Worm (Caenorhabditis elegans) whole organism, early embryonic: ENCODE measurements around the gene cua-1.

Experiments used
- B0310.2 ChIP-seq: sonication (generic microtip); optimal IDR thresholded peaks from 2 replicates; lab custom pipeline; 2016; ENCODE audit warnings: mild to moderate bottlenecking, missing genetic modification characterization, missing compliant biosample characterization
- F13C5.2 ChIP-seq: sonication (generic microtip); optimal IDR thresholded peaks from 2 replicates; lab custom pipeline; 2017; ENCODE audit warnings: mild to moderate bottlenecking, missing genetic modification characterization, inconsistent platforms, missing compliant biosample characterization
- aly-1 ChIP-seq: sonication (generic microtip); optimal IDR thresholded peaks from 2 replicates; lab custom pipeline; 2016; ENCODE audit warnings: missing genetic modification characterization, missing compliant biosample characterization
- ama-1 ChIP-seq: fragments of 150-350 bp; optimal IDR thresholded peaks from 2 replicates; lab custom pipeline; 2014
- ceh-13 ChIP-seq: fragments of 200-800 bp; sonication (Bioruptor generic); optimal IDR thresholded peaks from 2 replicates; lab custom pipeline; 2018; ENCODE audit warnings: mild to moderate bottlenecking, missing genetic modification characterization, missing compliant biosample characterization
- ceh-36 ChIP-seq: sonication (generic microtip); optimal IDR thresholded peaks from 2 replicates; lab custom pipeline; 2016; ENCODE audit warnings: missing genetic modification characterization, inconsistent platforms, missing compliant biosample characterization
- ets-7 ChIP-seq: sonication (generic microtip); optimal IDR thresholded peaks from 2 replicates; lab custom pipeline; 2016; ENCODE audit warnings: missing genotype, missing genetic modification characterization, missing compliant biosample characterization
- flt-1 ChIP-seq: fragments of 200-800 bp; sonication (Bioruptor generic); IDR thresholded peaks from 2 replicates; pipeline ENCODE4 v1.3.6; 2022; ENCODE audit warnings: missing genetic modification characterization, missing compliant biosample characterization
- hmbx-1 ChIP-seq: sonication (generic microtip); optimal IDR thresholded peaks from 2 replicates; lab custom pipeline; 2016; ENCODE audit warnings: mild to moderate bottlenecking, missing genetic modification characterization, missing compliant biosample characterization
- hmg-4 ChIP-seq: fragments of 200-800 bp; sonication (Bioruptor generic); optimal IDR thresholded peaks from 2 replicates; lab custom pipeline; 2018; ENCODE audit warnings: mild to moderate bottlenecking, missing genetic modification characterization, missing compliant biosample characterization
- hnd-1 ChIP-seq: sonication (generic microtip); optimal IDR thresholded peaks from 2 replicates; lab custom pipeline; 2016; ENCODE audit warnings: missing genetic modification characterization, missing compliant biosample characterization
- pes-1 ChIP-seq: fragments of 200-800 bp; sonication (Bioruptor generic); IDR thresholded peaks from 2 replicates; pipeline ENCODE4 v1.3.6; 2022; ENCODE audit warnings: missing genetic modification reagents, missing genetic modification characterization, missing compliant biosample characterization
- scrt-1 ChIP-seq: fragments of 200-800 bp; sonication (Bioruptor generic); IDR thresholded peaks from 2 replicates; pipeline ENCODE4 v1.3.6; 2022; ENCODE audit warnings: missing genetic modification characterization, missing compliant biosample characterization
- sea-1 ChIP-seq: fragments of 200-800 bp; sonication (Bioruptor generic); conservative IDR thresholded peaks from 2 replicates; pipeline ENCODE4 v1.3.6; 2022; ENCODE audit warnings: missing genetic modification characterization, missing compliant biosample characterization
- tbx-11 ChIP-seq: fragments of 200-800 bp; sonication (Bioruptor generic); IDR thresholded peaks from 2 replicates; pipeline ENCODE4 v1.3.6; 2022; ENCODE audit warnings: missing genetic modification characterization, missing compliant biosample characterization
- tbx-37 ChIP-seq: fragments of 200-800 bp; sonication (Bioruptor generic); conservative IDR thresholded peaks from 2 replicates; pipeline ENCODE4 v1.3.6; 2022; ENCODE audit warnings: missing genetic modification reagents, missing genetic modification characterization, missing compliant biosample characterization
- tra-4 ChIP-seq: sonication (generic microtip); optimal IDR thresholded peaks from 2 replicates; lab custom pipeline; 2017; ENCODE audit warnings: missing genetic modification characterization, missing compliant biosample characterization

The cua-1 gene

DNA sequence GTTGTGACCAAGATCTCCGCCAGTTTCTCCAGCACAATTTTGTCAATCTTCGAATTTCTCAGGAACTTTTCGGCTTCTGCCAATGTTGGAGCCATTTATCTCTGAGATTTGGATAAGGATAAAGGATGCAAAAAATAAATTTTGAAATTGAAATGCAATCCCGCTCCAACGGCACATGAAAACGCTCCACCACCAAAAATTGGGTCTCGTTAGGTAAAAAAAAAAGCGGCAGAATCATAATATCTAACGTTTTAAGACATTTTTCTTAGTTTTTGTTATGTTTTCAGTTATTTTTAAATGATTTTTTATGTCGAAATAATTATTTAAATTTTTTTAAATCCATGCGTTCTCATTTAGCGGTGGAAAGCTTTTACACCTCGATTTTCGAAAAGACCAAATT, 20.7 kb downstream of the cua-1 start, which contains the start of gene F45G2.7:
TSS of gene F45G2.7 (minus strand) at position 101 of the 400 bp plus-strand sequence.
- TF ChIP-seq sea-1 (GFP tag; lab: Robert Waterston, UW) (no peak), tra-4 (tag; lab: Kevin White, UChicago) (no peak)

DNA sequence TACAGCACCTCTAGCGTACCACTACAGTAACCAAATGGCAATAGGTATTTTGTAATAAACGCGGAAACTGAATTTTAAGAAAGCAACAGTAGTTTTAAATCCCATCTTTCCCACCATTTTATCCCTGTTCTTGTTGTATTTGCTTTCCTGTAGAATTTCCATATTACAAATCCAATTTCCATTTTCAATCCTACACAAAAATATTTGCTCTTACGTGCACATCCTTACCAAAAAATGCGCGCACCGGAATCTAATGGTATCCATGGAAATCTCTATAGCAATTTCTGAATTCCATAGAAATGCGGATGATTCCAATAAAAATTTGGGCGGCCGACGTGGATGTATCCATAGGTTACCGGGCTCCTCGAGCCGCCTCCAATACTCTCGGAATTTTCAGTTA, 24.9 kb downstream of the cua-1 start, which contains the start of gene trf-1:
TSS of gene trf-1 (plus strand) at position 301 of the 400 bp plus-strand sequence.
- TF ChIP-seq hmbx-1 (tag; lab: Kevin White, UChicago) (no peak), sea-1 (GFP tag; lab: Robert Waterston, UW) (no peak), ceh-36 (tag; lab: Kevin White, UChicago) (no peak), flt-1 (no peak), ceh-13 (GFP tag; lab: Kevin White, UChicago) (no peak), ama-1 (lab: Kevin White, UChicago) (no peak), B0310.2 (tag; lab: Kevin White, UChicago) (no peak), F13C5.2 (tag; lab: Kevin White, UChicago) (no peak), hnd-1 (tag; lab: Kevin White, UChicago) (no peak), tra-4 (tag; lab: Kevin White, UChicago) (no peak), scrt-1 (no peak)

DNA sequence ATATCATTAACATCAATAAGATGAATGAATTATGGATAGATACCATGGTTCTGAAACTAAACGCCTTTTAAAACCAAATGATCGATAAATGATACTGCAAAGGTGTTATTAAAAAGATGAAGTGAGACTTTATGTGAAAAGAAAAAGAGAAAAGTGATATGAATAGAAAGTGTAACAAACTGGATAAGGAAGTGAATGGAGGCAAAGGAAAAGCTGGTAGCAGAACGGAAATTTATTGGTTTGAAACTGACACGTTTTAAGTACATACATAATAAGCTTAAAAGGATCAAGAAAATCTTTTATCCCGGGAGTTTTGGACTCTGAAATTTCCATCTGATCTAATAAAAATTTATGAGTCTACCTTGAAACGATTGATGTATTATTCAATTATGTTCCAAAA, 25.4 kb downstream of the cua-1 start, which contains the start of gene bli-5:
TSS of gene bli-5 (minus strand) at position 101 of the 400 bp plus-strand sequence.
- no peak for TF ChIP-seq tra-4 (tag; lab: Kevin White, UChicago)
- no peak for TF ChIP-seq aly-1 (tag; lab: Kevin White, UChicago)
- no peak for TF ChIP-seq ceh-36 (tag; lab: Kevin White, UChicago)
- no peak for TF ChIP-seq ama-1 (lab: Kevin White, UChicago)
- no peak for TF ChIP-seq hnd-1 (tag; lab: Kevin White, UChicago)
- no peak for TF ChIP-seq hmg-4
- no peak for TF ChIP-seq tbx-11 (GFP tag; lab: Robert Waterston, UW)
- TF ChIP-seq tbx-37 (GFP tag; lab: Robert Waterston, UW): no peak

DNA sequence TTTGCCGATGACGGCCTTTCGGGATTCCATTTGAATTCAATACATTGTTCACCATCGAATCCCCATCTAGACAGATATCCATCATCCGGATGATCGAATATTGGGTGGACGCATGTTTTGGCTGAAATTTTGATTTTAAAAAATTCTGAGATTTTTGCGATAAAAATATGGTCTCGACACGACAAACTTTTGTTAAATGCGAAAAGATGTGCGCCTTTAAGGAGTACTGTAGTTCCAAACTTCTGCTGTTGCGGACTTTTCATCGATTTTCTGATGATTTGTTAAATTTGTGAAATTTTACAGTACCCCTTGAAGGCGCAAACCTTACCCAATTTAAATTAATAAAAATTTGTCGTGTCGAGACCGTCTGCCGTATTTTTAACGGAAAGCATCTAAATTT, 27.3 kb downstream of the cua-1 start:
- TF ChIP-seq ceh-36 (tag; lab: Kevin White, UChicago) (no peak), hmg-4 (no peak), pes-1 (GFP tag; lab: Robert Waterston, UW) (no peak), tbx-37 (GFP tag; lab: Robert Waterston, UW) (no peak), ceh-13 (GFP tag; lab: Kevin White, UChicago) (no peak), ets-7 (tag; lab: Kevin White, UChicago) (no peak), hmbx-1 (tag; lab: Kevin White, UChicago) (no peak), scrt-1 (no peak), flt-1 (no peak), hnd-1 (tag; lab: Kevin White, UChicago) (no peak), B0310.2 (tag; lab: Kevin White, UChicago) (no peak), sea-1 (GFP tag; lab: Robert Waterston, UW) (no peak), F13C5.2 (tag; lab: Kevin White, UChicago) (no peak), aly-1 (tag; lab: Kevin White, UChicago) (no peak)

DNA sequence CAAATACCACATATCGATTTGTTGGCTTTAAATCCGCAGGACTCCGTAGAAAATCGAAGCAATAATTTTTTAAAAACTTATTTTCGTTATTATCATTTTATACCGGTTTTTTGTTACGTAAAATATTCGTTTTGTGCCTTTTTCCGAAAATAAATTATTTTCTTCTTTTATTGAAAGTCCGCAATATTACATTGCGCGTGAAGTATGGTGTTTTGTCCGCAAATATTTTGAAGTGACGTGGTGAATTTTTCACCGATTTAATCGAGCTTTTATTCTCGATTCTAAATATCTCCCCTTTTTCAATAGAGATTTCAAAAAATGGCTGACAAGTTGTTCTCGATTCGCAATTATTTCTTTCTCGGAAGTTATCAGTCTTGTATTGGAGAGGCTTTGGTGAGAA, 29.1 kb downstream of the cua-1 start, which contains the start of gene cope-1:
TSS of gene cope-1 (plus strand) at position 229 of the 400 bp plus-strand sequence.
- TF ChIP-seq hmbx-1 (tag; lab: Kevin White, UChicago) (no peak), ets-7 (tag; lab: Kevin White, UChicago) (no peak), tbx-37 (GFP tag; lab: Robert Waterston, UW) (no peak), ama-1 (lab: Kevin White, UChicago) (no peak), ceh-13 (GFP tag; lab: Kevin White, UChicago) (no peak), tra-4 (tag; lab: Kevin White, UChicago) (no peak), B0310.2 (tag; lab: Kevin White, UChicago) (no peak)

DNA sequence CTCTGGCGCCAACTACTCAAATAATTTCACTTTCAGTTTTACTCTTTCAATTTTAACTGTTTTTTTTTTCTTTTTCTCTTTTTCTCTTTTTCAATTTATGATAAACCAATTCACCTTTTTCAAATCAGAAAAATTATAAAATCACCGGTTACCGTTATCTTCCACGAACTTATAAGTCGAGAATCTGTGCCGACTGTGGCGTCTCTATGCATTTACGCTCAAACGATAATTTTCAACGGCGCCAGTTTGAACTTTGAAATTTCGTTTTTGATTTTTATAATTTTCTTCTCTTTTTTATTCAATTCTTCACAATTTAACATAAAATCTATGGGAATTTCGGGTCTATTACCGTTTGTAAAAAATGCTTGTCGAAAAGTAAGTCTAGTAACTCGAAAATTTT, 31.7 kb downstream of the cua-1 start, which contains the start of gene exo-1:
TSS of gene exo-1 (plus strand) at position 101 of the 400 bp plus-strand sequence.
- TF ChIP-seq tbx-37 (GFP tag; lab: Robert Waterston, UW) (no peak), hmg-4 (no peak), ceh-13 (GFP tag; lab: Kevin White, UChicago) (no peak), flt-1 (no peak), tbx-11 (GFP tag; lab: Robert Waterston, UW) (no peak), aly-1 (tag; lab: Kevin White, UChicago) (no peak), ama-1 (lab: Kevin White, UChicago) (no peak), hmbx-1 (tag; lab: Kevin White, UChicago) (no peak), scrt-1 (no peak), B0310.2 (tag; lab: Kevin White, UChicago) (no peak), tra-4 (tag; lab: Kevin White, UChicago) (no peak), sea-1 (GFP tag; lab: Robert Waterston, UW) (no peak), ets-7 (tag; lab: Kevin White, UChicago) (no peak), pes-1 (GFP tag; lab: Robert Waterston, UW) (no peak), ceh-36 (tag; lab: Kevin White, UChicago) (no peak), hnd-1 (tag; lab: Kevin White, UChicago) (no peak)

DNA sequence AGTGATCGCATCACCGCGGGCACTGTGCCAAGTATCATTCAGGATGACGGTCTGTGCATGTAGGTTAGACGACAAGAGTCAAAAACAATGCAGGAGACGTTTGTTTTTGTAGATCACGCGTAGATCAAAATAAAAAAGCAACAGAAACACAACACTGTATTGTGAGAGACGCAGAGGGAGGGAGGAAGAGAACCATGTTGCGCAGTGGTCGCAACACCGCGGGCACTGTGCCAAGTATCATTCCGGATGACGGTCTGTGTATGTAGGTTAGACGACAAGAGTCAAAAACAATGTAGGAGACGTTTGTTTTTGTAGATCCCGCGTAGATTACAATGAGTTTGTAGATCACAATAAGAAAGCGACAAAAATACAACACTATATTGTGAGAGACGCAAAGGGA, 36.1 kb downstream of the cua-1 start:
- TF ChIP-seq tbx-37 (GFP tag; lab: Robert Waterston, UW) (no peak), hnd-1 (tag; lab: Kevin White, UChicago) (no peak), hmbx-1 (tag; lab: Kevin White, UChicago) (no peak), ceh-36 (tag; lab: Kevin White, UChicago) (no peak), scrt-1 (no peak), flt-1 (no peak), sea-1 (GFP tag; lab: Robert Waterston, UW) (no peak), ceh-13 (GFP tag; lab: Kevin White, UChicago) (no peak), hmg-4 (no peak), tra-4 (tag; lab: Kevin White, UChicago) (no peak), tbx-11 (GFP tag; lab: Robert Waterston, UW) (no peak)
